Fruit fly (Drosophila melanogaster) whole organism, adult: Measurements from ENCODE around the gene CG5445.
A peak's percentile ranks its signal among the peaks of the same experiment; 100 is the strongest.

Source experiments
- CG11617 ChIP-seq: fragments of 200-800 bp; sonication (Bioruptor generic); optimal IDR thresholded peaks from 2 replicates; lab custom pipeline; 2017; ENCODE audit warnings: mild to moderate bottlenecking, missing biosample characterization, missing genetic modification reagents, missing genetic modification characterization
- CG12768 ChIP-seq: fragments of 200-800 bp; sonication (Bioruptor generic); optimal IDR thresholded peaks from 2 replicates; lab custom pipeline; 2017; ENCODE audit warnings: missing biosample characterization, missing genetic modification characterization, mild to moderate bottlenecking, moderate library complexity, missing genetic modification reagents
- CG14711 ChIP-seq: fragments of 200-800 bp; sonication (Bioruptor generic); optimal IDR thresholded peaks from 2 replicates; lab custom pipeline; 2018; ENCODE audit warnings: missing biosample characterization, mild to moderate bottlenecking, missing genetic modification characterization, moderate library complexity
- CG1620 ChIP-seq: fragments of 200-800 bp; sonication (Bioruptor generic); optimal IDR thresholded peaks from 2 replicates; lab custom pipeline; 2016; ENCODE audit warnings: missing biosample characterization, missing genetic modification characterization
- CG33017 ChIP-seq: fragments of 200-800 bp; sonication (Bioruptor generic); optimal IDR thresholded peaks from 2 replicates; lab custom pipeline; 2018; ENCODE audit warnings: missing biosample characterization, mild to moderate bottlenecking, missing genetic modification characterization, moderate library complexity
- CG5204 ChIP-seq: fragments of 200-800 bp; sonication (Bioruptor generic); optimal IDR thresholded peaks from 2 replicates; lab custom pipeline; 2016; ENCODE audit warnings: missing biosample characterization, missing genetic modification characterization
- CG7045 ChIP-seq: fragments of 200-800 bp; sonication (Bioruptor generic); optimal IDR thresholded peaks from 2 replicates; lab custom pipeline; 2017; ENCODE audit warnings: missing biosample characterization, mild to moderate bottlenecking, missing genetic modification characterization
- CG7101 ChIP-seq: fragments of 200-800 bp; sonication (Bioruptor generic); optimal IDR thresholded peaks from 2 replicates; lab custom pipeline; 2018; ENCODE audit warnings: missing biosample characterization, mild to moderate bottlenecking, missing genetic modification characterization, moderate library complexity
- Clk ChIP-seq: fragments of 200-800 bp; sonication (Bioruptor generic); optimal IDR thresholded peaks from 2 replicates; lab custom pipeline; 2017; ENCODE audit warnings: missing biosample characterization, missing genetic modification characterization
- Crg-1 ChIP-seq: fragments of 200-800 bp; sonication (Bioruptor generic); optimal IDR thresholded peaks from 2 replicates; lab custom pipeline; 2016; ENCODE audit warnings: missing biosample characterization, missing genetic modification characterization
- Hr96 ChIP-seq: fragments of 200-800 bp; sonication (Bioruptor generic); optimal IDR thresholded peaks from 2 replicates; lab custom pipeline; 2016; ENCODE audit warnings: missing biosample characterization, missing genetic modification characterization
- Mnt ChIP-seq: fragments of 200-800 bp; sonication (Bioruptor generic); optimal IDR thresholded peaks from 2 replicates; lab custom pipeline; 2016; ENCODE audit warnings: missing biosample characterization, mild to moderate bottlenecking, missing genetic modification characterization
- bab1 ChIP-seq: fragments of 200-800 bp; sonication (Bioruptor generic); optimal IDR thresholded peaks from 3 replicates; lab custom pipeline; 2019; ENCODE audit warnings: missing biosample characterization, mild to moderate bottlenecking, missing genetic modification characterization, moderate library complexity
- cic ChIP-seq: fragments of 200-800 bp; sonication (Bioruptor generic); optimal IDR thresholded peaks from 2 replicates; lab custom pipeline; 2017; ENCODE audit warnings: missing biosample characterization, mild to moderate bottlenecking, missing genetic modification characterization, moderate library complexity
- cnc ChIP-seq, 2 experiments: fragments of >200 bp; optimal IDR thresholded peaks; 2 replicates each; lab custom pipeline; 2017
- kay ChIP-seq: fragments of 200-800 bp; sonication (Bioruptor generic); peaks from one replicate; lab custom pipeline; 2016; ENCODE audit warnings: missing biosample characterization, missing genetic modification characterization, borderline replicate concordance
- ovo ChIP-seq: fragments of 200-800 bp; sonication (Bioruptor generic); optimal IDR thresholded peaks from 2 replicates; lab custom pipeline; 2016; ENCODE audit warnings: missing biosample characterization, missing genetic modification characterization
- pad ChIP-seq: fragments of 200-800 bp; sonication (Bioruptor generic); optimal IDR thresholded peaks from 3 replicates; lab custom pipeline; 2017; ENCODE audit warnings: missing biosample characterization, missing genetic modification characterization, mild to moderate bottlenecking, moderate library complexity, missing genetic modification reagents
- tj ChIP-seq: fragments of 200-800 bp; sonication (Bioruptor generic); optimal IDR thresholded peaks from 3 replicates; lab custom pipeline; 2017; ENCODE audit warnings: missing biosample characterization, mild to moderate bottlenecking, missing genetic modification characterization, moderate library complexity
- toe ChIP-seq: fragments of 200-800 bp; sonication (Bioruptor generic); optimal IDR thresholded peaks from 2 replicates; lab custom pipeline; 2016; ENCODE audit warnings: missing biosample characterization, missing genetic modification characterization

CG5445 gene

DNA sequence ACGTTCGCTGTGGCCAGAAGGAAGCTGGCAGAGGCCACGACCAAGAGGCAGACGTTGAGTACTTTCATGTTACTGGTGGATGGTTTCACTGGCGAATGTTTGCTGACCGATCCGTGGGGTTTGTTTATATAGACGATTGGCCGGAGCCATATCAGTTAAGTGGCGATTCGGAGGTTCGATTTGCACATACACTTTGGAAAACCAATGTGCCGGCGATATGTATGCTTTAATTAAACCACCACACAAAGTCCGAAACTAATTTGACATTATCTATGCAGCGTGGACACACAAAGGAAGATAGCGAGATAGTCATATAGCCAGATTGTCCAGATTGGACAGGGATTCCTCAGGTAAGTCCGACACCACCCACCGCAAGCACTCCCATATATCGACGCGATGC is 330 bp downstream of the CG5445 start, which contains the start of gene CG8664:
CG8664 (minus strand) TSS at position 101 of the 400 bp plus-strand sequence.
- TF ChIP-seq cnc (optimal IDR thresholded peaks at IDR 0.05; lab: Kevin White, UChicago) (no peak), ovo (GFP tag; lab: Kevin White, UChicago) (no peak), CG5204 (GFP tag; lab: Kevin White, UChicago) (no peak), CG14711 (tag; lab: Kevin White, UChicago) (no peak), Crg-1 (GFP tag; lab: Kevin White, UChicago) (no peak), kay (GFP tag; lab: Kevin White, UChicago) (no peak), bab1 (GFP tag; lab: Kevin White, UChicago) (no peak), CG7045 (GFP tag; lab: Kevin White, UChicago) (no peak), CG1620 (GFP tag; lab: Kevin White, UChicago) (no peak), CG33017 (tag; lab: Kevin White, UChicago) (no peak), Clk (GFP tag; lab: Kevin White, UChicago) (no peak)

DNA sequence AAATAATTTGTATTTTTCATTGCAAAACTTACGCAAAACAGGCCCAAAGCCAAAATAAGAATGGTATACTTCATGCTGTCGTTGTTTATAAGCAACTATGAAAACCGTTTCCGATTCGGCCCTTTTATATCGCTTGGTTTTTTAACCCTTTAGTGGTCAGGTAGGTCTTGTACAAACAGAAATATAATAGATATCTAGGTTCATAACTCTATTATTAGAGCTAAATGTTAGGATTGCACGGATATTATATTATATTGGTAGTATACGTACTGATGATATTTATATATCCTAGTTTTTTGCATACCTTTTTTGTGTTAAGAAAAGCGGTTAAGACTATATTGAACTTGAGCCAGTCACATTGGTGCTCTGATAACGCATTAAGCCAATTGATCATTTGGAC is 2.1 kb downstream of the CG5445 start, which contains the start of gene CG8661:
CG8661 (minus strand) TSS at position 101 of the 400 bp plus-strand sequence.
- no peak for TF ChIP-seq toe (GFP tag; lab: Kevin White, UChicago)
- no peak for TF ChIP-seq CG7101 (tag; lab: Kevin White, UChicago)
- no peak for TF ChIP-seq CG12768 (GFP tag; lab: Kevin White, UChicago)

DNA sequence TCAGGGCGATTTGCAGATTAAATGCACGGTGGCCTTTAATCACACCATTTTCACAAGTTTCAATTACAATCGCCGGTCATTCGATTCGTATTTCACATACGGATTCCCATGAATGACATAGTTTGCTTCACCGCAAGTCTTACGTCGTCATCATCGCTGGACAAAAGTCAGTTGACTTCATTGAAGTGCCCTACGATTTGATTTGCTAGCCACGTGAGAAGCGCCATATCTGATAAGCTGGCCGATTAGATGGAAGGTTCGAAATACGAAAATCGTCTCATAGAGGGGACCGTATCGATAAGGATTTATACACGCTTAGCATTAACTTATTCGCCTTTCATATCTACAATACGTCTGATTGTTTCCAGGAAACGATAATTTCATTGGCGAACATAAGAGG is 2.8 kb downstream of the CG5445 start:
- TF ChIP-seq CG12768 (GFP tag; lab: Kevin White, UChicago): peak; percentile 7
- no peak for TF ChIP-seq CG11617 (GFP tag; lab: Kevin White, UChicago)
- TF ChIP-seq CG7101 (tag; lab: Kevin White, UChicago): no peak
- peak; percentile 93 for TF ChIP-seq cic
- no peak for TF ChIP-seq Crg-1 (GFP tag; lab: Kevin White, UChicago)
- peak; percentile 62 for TF ChIP-seq Mnt (GFP tag; lab: Kevin White, UChicago)
- TF ChIP-seq bab1 (GFP tag; lab: Kevin White, UChicago): peak; percentile 50
- TF ChIP-seq CG33017 (tag; lab: Kevin White, UChicago): no peak
- no peak for TF ChIP-seq Clk (GFP tag; lab: Kevin White, UChicago)
- TF ChIP-seq ovo (GFP tag; lab: Kevin White, UChicago): no peak

DNA sequence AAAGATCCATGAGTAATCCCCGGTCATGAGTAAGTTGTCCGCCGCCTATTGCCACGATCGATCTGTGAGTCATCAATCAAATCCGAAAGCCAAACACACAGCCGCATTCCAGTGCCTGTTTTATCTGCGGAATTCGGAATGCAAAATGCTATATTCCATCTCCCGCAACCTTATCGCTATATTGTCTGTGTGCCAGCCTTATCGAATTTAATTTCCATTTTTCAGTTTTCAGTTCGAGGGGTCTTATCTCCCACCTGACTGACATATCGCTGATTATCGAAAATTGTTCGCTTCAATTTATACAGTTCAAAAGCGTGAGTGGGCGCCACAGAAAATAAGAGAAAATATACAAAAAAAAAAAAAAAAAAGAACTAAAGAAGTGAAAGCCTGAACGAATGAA is 6.9 kb downstream of the CG5445 start:
- TF ChIP-seq pad (GFP tag; lab: Kevin White, UChicago) (no peak), Mnt (GFP tag; lab: Kevin White, UChicago) (no peak), tj (GFP tag; lab: Kevin White, UChicago) (no peak), CG11617 (GFP tag; lab: Kevin White, UChicago) (no peak), ovo (GFP tag; lab: Kevin White, UChicago) (no peak), Clk (GFP tag; lab: Kevin White, UChicago) (no peak), CG33017 (tag; lab: Kevin White, UChicago) (no peak), kay (GFP tag; lab: Kevin White, UChicago) (no peak), CG7045 (GFP tag; lab: Kevin White, UChicago) (no peak), CG12768 (GFP tag; lab: Kevin White, UChicago) (no peak), Crg-1 (GFP tag; lab: Kevin White, UChicago) (no peak), cic (no peak), Hr96 (GFP tag; lab: Kevin White, UChicago) (no peak), toe (GFP tag; lab: Kevin White, UChicago) (no peak)

DNA sequence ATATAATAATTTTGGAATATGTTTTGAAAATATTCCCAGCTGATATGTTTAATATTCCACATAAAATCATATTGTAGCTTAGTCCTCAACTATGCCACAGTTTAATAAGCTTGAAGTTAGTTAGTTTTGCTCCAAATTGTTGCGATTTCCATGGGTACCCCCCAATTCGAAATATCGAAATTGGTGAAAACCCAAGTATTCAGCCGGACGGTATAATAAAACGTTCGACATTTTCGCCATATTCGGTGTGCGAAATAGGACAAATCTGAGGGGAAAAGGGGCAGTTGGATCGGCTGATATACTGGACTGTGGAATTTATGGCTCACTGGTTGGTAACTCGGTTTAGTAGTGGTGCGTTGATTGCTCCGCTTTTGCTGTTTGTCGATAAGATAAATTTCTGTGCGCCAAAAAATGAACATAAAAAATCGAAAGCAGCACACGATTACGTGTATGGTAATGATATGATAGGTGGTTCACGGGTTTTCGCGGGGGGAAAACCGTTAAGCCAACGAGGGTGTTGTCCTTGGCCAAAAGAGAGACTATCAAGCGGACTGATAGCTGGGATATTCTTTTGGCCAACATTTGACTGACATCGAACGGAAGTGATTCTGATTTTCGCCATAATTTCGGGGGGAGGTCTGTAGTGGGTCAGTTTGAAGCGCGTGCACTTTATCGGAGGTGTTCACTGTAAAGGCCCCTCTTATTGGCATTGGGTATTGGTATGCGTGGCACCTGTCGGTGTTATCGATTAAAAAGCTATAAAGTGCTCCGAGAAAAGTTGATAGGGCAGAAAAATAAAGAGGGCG is 8.1 kb downstream of the CG5445 start:
- TF ChIP-seq tj (GFP tag; lab: Kevin White, UChicago) (peak; percentile 51), CG7045 (GFP tag; lab: Kevin White, UChicago) (no peak), bab1 (GFP tag; lab: Kevin White, UChicago) (no peak), CG7101 (tag; lab: Kevin White, UChicago) (no peak), Crg-1 (GFP tag; lab: Kevin White, UChicago) (no peak), CG14711 (tag; lab: Kevin White, UChicago) (no peak), CG33017 (tag; lab: Kevin White, UChicago) (no peak), ovo (GFP tag; lab: Kevin White, UChicago) (no peak), CG11617 (GFP tag; lab: Kevin White, UChicago) (no peak), CG1620 (GFP tag; lab: Kevin White, UChicago) (no peak), Clk (GFP tag; lab: Kevin White, UChicago) (no peak), Mnt (GFP tag; lab: Kevin White, UChicago) (no peak), CG12768 (GFP tag; lab: Kevin White, UChicago) (no peak), Hr96 (GFP tag; lab: Kevin White, UChicago) (no peak), toe (GFP tag; lab: Kevin White, UChicago) (no peak), cnc (optimal IDR thresholded peaks at IDR 0.05; lab: Kevin White, UChicago) (no peak), kay (GFP tag; lab: Kevin White, UChicago) (peak; percentile 57)

DNA sequence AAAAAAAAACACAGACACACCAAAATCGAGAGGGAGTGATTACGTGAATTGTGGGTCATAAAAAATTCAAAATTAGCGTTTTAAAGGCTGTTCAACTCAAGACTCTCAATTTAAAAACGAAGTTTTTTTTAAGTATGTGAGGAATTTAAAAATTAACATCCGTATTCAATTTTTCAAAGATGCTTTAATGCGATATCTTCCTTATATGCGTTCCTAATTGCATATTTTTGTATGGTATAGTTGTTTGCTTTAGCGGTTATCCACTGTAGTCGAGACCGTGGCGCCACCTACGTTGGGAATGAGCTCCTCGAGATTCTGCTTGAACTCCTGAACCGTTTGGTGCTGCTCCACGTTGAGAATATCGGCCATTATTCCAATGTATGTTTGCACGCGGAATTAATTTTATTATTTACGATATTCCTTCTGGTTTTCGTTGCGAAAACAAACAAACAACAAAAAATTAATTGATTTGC is 8.7 kb downstream of the CG5445 start:
- peak; percentile 22 for TF ChIP-seq tj (GFP tag; lab: Kevin White, UChicago)
- TF ChIP-seq Hr96 (GFP tag; lab: Kevin White, UChicago): no peak
- no peak for TF ChIP-seq CG7101 (tag; lab: Kevin White, UChicago)
- no peak for TF ChIP-seq kay (GFP tag; lab: Kevin White, UChicago)
